Worm (Caenorhabditis elegans): ENCODE data around the gene npr-35.
A peak's percentile ranks its signal among the peaks of the same experiment; 100 is the strongest.

npr-35 gene

DNA sequence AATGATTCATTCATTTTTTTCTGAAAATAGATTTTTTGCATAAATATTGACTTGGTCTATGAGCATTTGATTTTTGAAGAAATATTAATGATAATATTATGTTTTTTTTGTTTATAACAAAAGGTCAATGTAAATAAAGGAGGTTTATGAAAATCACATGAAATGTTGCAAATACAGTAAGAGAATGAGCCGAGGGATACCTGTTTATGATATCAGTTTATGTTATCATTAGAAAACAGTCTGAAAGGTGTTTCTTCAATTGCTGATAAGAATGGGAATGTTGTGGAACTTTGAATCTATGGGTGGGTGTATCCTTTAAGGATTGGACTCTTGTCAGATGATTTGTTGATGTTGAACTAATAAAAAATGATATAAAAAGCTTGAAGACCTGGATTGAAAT is 9.5 kb upstream of the npr-35 start:
- no peak for TF ChIP-seq dao-5 (tag; optimal IDR thresholded peaks at IDR 0.05)
- no peak for TF ChIP-seq W03F9.2 (tag; optimal IDR thresholded peaks at IDR 0.05)
- TF ChIP-seq him-1 (tag; optimal IDR thresholded peaks at IDR 0.05), result no peak

ce11 chrIV:7734619-7735018 is 9.0 kb upstream of the npr-35 start, which contains the start of gene clx-1:
TSS of gene clx-1 (plus strand) at chrIV:7734648.
- TF ChIP-seq W03F9.2 (tag; optimal IDR thresholded peaks at IDR 0.05) (no peak), him-1 (tag; optimal IDR thresholded peaks at IDR 0.05) (no peak), dao-5 (tag; optimal IDR thresholded peaks at IDR 0.05) (no peak)

ce11 chrIV:7736616-7737015 is 7.0 kb upstream of the npr-35 start:
- TF ChIP-seq him-1 (tag; optimal IDR thresholded peaks at IDR 0.05), result no peak
- no peak for TF ChIP-seq dao-5 (tag; optimal IDR thresholded peaks at IDR 0.05)
- TF ChIP-seq W03F9.2 (tag; optimal IDR thresholded peaks at IDR 0.05), result no peak

ce11 chrIV:7747838-7748237 is 4.2 kb downstream of the npr-35 start, which contains the start of gene klo-1:
TSS of gene klo-1 (minus strand) at chrIV:7748225.
- TF ChIP-seq W03F9.2 (tag; optimal IDR thresholded peaks at IDR 0.05) (no peak), him-1 (tag; optimal IDR thresholded peaks at IDR 0.05) (no peak), dao-5 (tag; optimal IDR thresholded peaks at IDR 0.05) (no peak)

ce11 chrIV:7753108-7753507 is 9.5 kb downstream of the npr-35 start, which contains the start of gene col-14:
TSS of gene col-14 (plus strand) at chrIV:7753408.
- TF ChIP-seq dao-5 (tag; optimal IDR thresholded peaks at IDR 0.05) (no peak), him-1 (tag; optimal IDR thresholded peaks at IDR 0.05) (no peak), W03F9.2 (tag; optimal IDR thresholded peaks at IDR 0.05) (no peak)

- no peak for TF ChIP-seq W03F9.2 (tag; optimal IDR thresholded peaks at IDR 0.05)
Observed at ce11 chrIV:7754114-7754513, 10.5 kb downstream of the npr-35 start.

DNA sequence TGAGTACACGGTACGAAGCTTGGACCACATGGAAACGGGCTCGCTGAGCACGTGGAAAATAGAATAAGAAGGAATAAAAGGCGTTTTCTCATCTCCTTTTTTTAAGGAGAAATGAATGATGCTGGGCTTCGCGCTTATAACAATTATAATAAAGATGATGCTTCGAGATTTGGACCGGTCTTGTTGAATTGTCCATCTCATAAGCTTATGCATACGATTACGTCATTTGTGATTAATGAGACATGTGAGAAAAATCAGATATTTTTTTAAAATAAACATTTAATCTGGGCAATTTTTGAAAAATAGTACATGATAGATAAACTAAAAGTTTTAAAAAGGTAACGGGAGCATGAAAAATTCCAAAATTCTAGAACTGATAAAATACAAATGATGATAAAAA is 13.6 kb downstream of the npr-35 start, which contains the start of gene C46A5.4:
Gene C46A5.4, minus strand, starts transcription at position 101 of the 400 bp plus-strand sequence.
- TF ChIP-seq W03F9.2 (tag; optimal IDR thresholded peaks at IDR 0.05) (no peak), him-1 (tag; optimal IDR thresholded peaks at IDR 0.05) (no peak), dao-5 (tag; optimal IDR thresholded peaks at IDR 0.05) (no peak)

DNA sequence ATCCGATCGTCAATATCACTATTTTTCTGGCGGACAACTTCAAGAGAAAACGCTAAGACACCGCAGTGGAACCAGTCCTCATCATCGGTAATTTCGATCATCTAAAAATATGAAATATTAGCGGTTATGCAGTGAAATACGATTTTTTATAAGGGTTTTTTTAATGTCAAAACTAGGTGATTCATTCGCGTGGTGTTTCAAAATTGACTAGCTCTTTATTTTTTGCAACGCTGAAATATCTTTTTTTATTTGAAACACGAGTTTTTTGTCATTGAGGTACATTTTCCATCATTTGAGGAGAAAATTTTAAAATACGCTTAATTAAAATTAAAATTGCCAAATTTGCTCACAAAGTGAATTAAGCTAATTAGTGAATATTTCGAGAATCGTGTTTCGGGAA is 15.9 kb downstream of the npr-35 start, which contains the start of gene dsb-3:
Gene dsb-3, minus strand, starts transcription at position 101 of the 400 bp plus-strand sequence.
- TF ChIP-seq dao-5 (tag; optimal IDR thresholded peaks at IDR 0.05) (no peak), him-1 (tag; optimal IDR thresholded peaks at IDR 0.05) (no peak), W03F9.2 (tag; optimal IDR thresholded peaks at IDR 0.05) (no peak)

ce11 chrIV:7760117-7760516 is 16.5 kb downstream of the npr-35 start, which contains the start of gene del-7:
TSS of gene del-7 (plus strand) at chrIV:7760417.
- TF ChIP-seq W03F9.2 (tag; optimal IDR thresholded peaks at IDR 0.05), result no peak
- TF ChIP-seq dao-5 (tag; optimal IDR thresholded peaks at IDR 0.05), result no peak
- no peak for TF ChIP-seq him-1 (tag; optimal IDR thresholded peaks at IDR 0.05)

DNA sequence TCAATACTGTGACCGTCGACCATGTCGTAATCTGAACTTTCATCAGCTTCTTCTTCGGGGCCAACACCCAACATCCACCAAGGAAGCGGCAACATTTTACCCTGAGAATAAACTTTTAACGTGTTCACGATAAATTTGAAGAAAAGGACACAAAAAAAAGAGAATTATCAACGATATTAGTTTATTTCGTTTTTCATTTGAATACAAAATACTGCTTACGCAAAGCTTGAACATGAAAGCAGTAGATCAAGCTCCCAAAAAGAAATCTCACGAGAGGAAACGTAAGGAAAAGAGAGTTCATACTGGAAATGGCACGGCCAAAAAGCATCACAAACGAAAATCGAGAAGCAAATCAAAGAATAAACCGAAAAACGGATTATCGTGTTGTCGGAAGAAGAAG is 20.1 kb downstream of the npr-35 start, which contains the start of the genes C46A5.6 and C46A5.1:
Gene C46A5.6, minus strand, starts transcription at position 101 of the 400 bp plus-strand sequence.
Gene C46A5.1, plus strand, starts transcription at position 184 of the 400 bp plus-strand sequence.
- TF ChIP-seq dao-5 (tag; optimal IDR thresholded peaks at IDR 0.05) (no peak), W03F9.2 (tag; optimal IDR thresholded peaks at IDR 0.05) (no peak), him-1 (tag; optimal IDR thresholded peaks at IDR 0.05) (no peak)

DNA sequence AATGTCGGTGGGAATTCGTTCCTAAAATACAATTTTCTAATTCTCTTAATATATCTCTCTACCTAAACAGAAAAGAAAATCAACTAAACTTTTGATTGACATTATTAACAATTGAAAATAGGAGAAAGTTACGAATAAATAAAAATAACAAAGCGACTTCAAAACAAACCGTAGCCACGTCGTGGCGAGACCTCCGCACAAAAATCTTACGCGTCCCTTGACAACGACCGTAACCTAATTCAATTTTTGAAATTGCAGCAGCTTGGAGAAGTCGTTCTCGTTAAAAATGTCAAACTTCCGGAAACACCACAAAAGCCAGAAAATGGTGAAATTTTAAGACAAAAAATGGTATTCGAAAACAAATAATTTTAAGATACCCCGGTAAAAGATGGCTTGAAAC is 20.7 kb downstream of the npr-35 start:
- TF ChIP-seq dao-5 (tag; optimal IDR thresholded peaks at IDR 0.05) (no peak), W03F9.2 (tag; optimal IDR thresholded peaks at IDR 0.05) (peak; percentile 37)

DNA sequence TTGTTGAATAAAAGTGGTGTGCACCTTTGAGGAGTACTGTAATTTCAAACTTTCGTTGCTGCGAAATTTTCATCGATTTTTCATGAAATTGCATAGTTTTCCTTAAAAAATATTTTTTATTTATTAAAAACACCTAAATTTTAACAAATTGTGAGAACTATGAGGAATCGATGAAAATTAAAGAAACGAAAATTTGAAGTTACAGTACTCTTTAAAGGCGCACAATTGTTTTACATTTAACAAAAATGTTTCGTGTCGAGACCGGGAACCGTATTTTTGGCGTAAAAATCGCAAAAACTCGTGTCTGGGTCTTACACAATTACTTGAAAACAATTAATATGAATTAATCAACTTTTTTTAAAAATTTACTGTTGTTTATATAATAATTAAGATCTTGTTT is 26.5 kb downstream of the npr-35 start, which contains the start of gene rdl-1:
Gene rdl-1, minus strand, starts transcription at position 101 of the 400 bp plus-strand sequence.
- no peak for TF ChIP-seq dao-5 (tag; optimal IDR thresholded peaks at IDR 0.05)
- TF ChIP-seq W03F9.2 (tag; optimal IDR thresholded peaks at IDR 0.05), result no peak
- no peak for TF ChIP-seq him-1 (tag; optimal IDR thresholded peaks at IDR 0.05)

ce11 chrIV:7774206-7774605 is 30.6 kb downstream of the npr-35 start, which contains the start of the genes hcf-1 and swd-2.2:
TSS of gene hcf-1 (minus strand) at chrIV:7774275.
TSS of gene swd-2.2 (plus strand) at chrIV:7774411.
- no peak for TF ChIP-seq him-1 (tag; optimal IDR thresholded peaks at IDR 0.05)
- TF ChIP-seq dao-5 (tag; optimal IDR thresholded peaks at IDR 0.05), result no peak
- TF ChIP-seq W03F9.2 (tag; optimal IDR thresholded peaks at IDR 0.05), result peak; percentile 46

- TF ChIP-seq him-1 (tag; optimal IDR thresholded peaks at IDR 0.05), result no peak
- no peak for TF ChIP-seq W03F9.2 (tag; optimal IDR thresholded peaks at IDR 0.05)
- TF ChIP-seq dao-5 (tag; optimal IDR thresholded peaks at IDR 0.05), result no peak
Observed at ce11 chrIV:7775725-7776124, 32.1 kb downstream of the npr-35 start, which contains the start of gene swd-2.1. TSS of gene swd-2.1 (plus strand) at chrIV:7776025.

ce11 chrIV:7778865-7779264 is 35.2 kb downstream of the npr-35 start, which contains the start of gene rpap-3:
TSS of gene rpap-3 (minus strand) at chrIV:7778965.
- TF ChIP-seq W03F9.2 (tag; optimal IDR thresholded peaks at IDR 0.05), result no peak
- no peak for TF ChIP-seq him-1 (tag; optimal IDR thresholded peaks at IDR 0.05)
- no peak for TF ChIP-seq dao-5 (tag; optimal IDR thresholded peaks at IDR 0.05)
